Fruit fly (Drosophila melanogaster) whole organism, embryonic: Measurements from ENCODE around the gene Tao.
A peak's percentile ranks its signal among the peaks of the same experiment; 100 is the strongest.

Experiments used
- Abd-B ChIP-seq: fragments of 200-800 bp; sonication (Bioruptor generic); optimal IDR thresholded peaks from 2 replicates; lab custom pipeline; 2018; ENCODE audit warnings: missing biosample characterization, mild to moderate bottlenecking, missing genetic modification characterization, moderate library complexity
- Atf6 ChIP-seq: fragments of 200-800 bp; sonication (Bioruptor generic); IDR thresholded peaks from 2 replicates; pipeline ENCODE4 v1.3.6; 2022; ENCODE audit warnings: missing biosample characterization, missing genetic modification characterization
- B-H1 ChIP-seq: fragments of 200-800 bp; sonication (Bioruptor generic); IDR thresholded peaks from 3 replicates; pipeline ENCODE4 v1.3.6; 2022; ENCODE audit warnings: missing biosample characterization, missing genetic modification characterization
- Bgb ChIP-seq: fragments of 200-800 bp; sonication (Bioruptor generic); IDR thresholded peaks from 2 replicates; pipeline ENCODE4 v1.3.6; 2022; ENCODE audit warnings: missing biosample characterization, missing genetic modification characterization; ENCODE audit not compliant: partially characterized antibody
- CG1024 ChIP-seq: fragments of 200-800 bp; sonication (Bioruptor generic); IDR thresholded peaks from 2 replicates; pipeline ENCODE4 v1.3.6; 2022; ENCODE audit warnings: missing biosample characterization, missing genetic modification characterization
- CG10979 ChIP-seq: fragments of 200-800 bp; sonication (Bioruptor generic); optimal IDR thresholded peaks from 2 replicates; lab custom pipeline; 2018; ENCODE audit warnings: missing biosample characterization, mild to moderate bottlenecking, missing genetic modification characterization, moderate library complexity
- CG14860 ChIP-seq: fragments of 200-800 bp; sonication (Bioruptor generic); IDR thresholded peaks from 3 replicates; pipeline ENCODE4 v1.3.6; 2022; ENCODE audit warnings: missing biosample characterization, missing genetic modification characterization; ENCODE audit not compliant: partially characterized antibody
- CG15696 ChIP-seq: fragments of 200-800 bp; sonication (Bioruptor generic); optimal IDR thresholded peaks from 2 replicates; lab custom pipeline; 2019; ENCODE audit warnings: missing biosample characterization, mild to moderate bottlenecking, missing genetic modification characterization, moderate library complexity
- CG1647 ChIP-seq: fragments of 200-800 bp; sonication (Bioruptor generic); optimal IDR thresholded peaks from 3 replicates; lab custom pipeline; 2016; ENCODE audit warnings: missing biosample characterization, missing genetic modification characterization
- CG18764 ChIP-seq: fragments of 200-800 bp; sonication (Bioruptor generic); optimal IDR thresholded peaks from 3 replicates; lab custom pipeline; 2016; ENCODE audit warnings: missing biosample characterization, missing genetic modification characterization
- CG2120 ChIP-seq: fragments of 200-800 bp; sonication (Bioruptor generic); optimal IDR thresholded peaks from 3 replicates; lab custom pipeline; 2016; ENCODE audit warnings: missing biosample characterization, missing genetic modification characterization
- CG2202 ChIP-seq: fragments of 200-800 bp; sonication (Bioruptor generic); optimal IDR thresholded peaks from 2 replicates; lab custom pipeline; 2018; ENCODE audit warnings: missing biosample characterization, mild to moderate bottlenecking, missing genetic modification characterization
- CG2678 ChIP-seq: fragments of 200-800 bp; sonication (Bioruptor generic); optimal IDR thresholded peaks from 3 replicates; lab custom pipeline; 2019; ENCODE audit warnings: missing biosample characterization, mild to moderate bottlenecking, missing genetic modification characterization, moderate library complexity
- CG2889 ChIP-seq: fragments of 200-800 bp; sonication (Bioruptor generic); IDR thresholded peaks from 3 replicates; pipeline ENCODE4 v1.3.6; 2022; ENCODE audit warnings: missing biosample characterization, missing genetic modification characterization
- CG3163 ChIP-seq: fragments of 200-800 bp; sonication (Bioruptor generic); optimal IDR thresholded peaks from 3 replicates; lab custom pipeline; 2016; ENCODE audit warnings: missing biosample characterization, missing genetic modification characterization
- CG3281 ChIP-seq: fragments of 200-800 bp; sonication (Bioruptor generic); optimal IDR thresholded peaks from 3 replicates; lab custom pipeline; 2017; ENCODE audit warnings: missing biosample characterization, mild to moderate bottlenecking, missing genetic modification characterization
- CG4424 ChIP-seq: fragments of 200-800 bp; sonication (Bioruptor generic); optimal IDR thresholded peaks from 3 replicates; lab custom pipeline; 2016; ENCODE audit warnings: missing biosample characterization, missing genetic modification characterization
- CG4617 ChIP-seq: fragments of 200-800 bp; sonication (Bioruptor generic); optimal IDR thresholded peaks from 3 replicates; lab custom pipeline; 2016; ENCODE audit warnings: missing biosample characterization, missing genetic modification characterization, borderline replicate concordance
- CG5180 ChIP-seq: fragments of 200-800 bp; sonication (Bioruptor generic); optimal IDR thresholded peaks from 3 replicates; lab custom pipeline; 2017; ENCODE audit warnings: missing biosample characterization, missing genetic modification characterization, mild to moderate bottlenecking, moderate library complexity, missing genetic modification reagents
- CG5245 ChIP-seq: fragments of 200-800 bp; sonication (Bioruptor generic); optimal IDR thresholded peaks from 3 replicates; lab custom pipeline; 2016; ENCODE audit warnings: missing biosample characterization, missing genetic modification characterization
- CG6254 ChIP-seq: fragments of 200-800 bp; sonication (Bioruptor generic); optimal IDR thresholded peaks from 3 replicates; lab custom pipeline; 2017; ENCODE audit warnings: mild to moderate bottlenecking, missing biosample characterization, missing genetic modification reagents, missing genetic modification characterization
- CG9797 ChIP-seq: fragments of 200-800 bp; sonication (Bioruptor generic); optimal IDR thresholded peaks from 3 replicates; lab custom pipeline; 2018; ENCODE audit warnings: missing biosample characterization, mild to moderate bottlenecking, missing genetic modification characterization
- CG9932 ChIP-seq: fragments of 200-800 bp; sonication (Bioruptor generic); IDR thresholded peaks from 2 replicates; pipeline ENCODE4 v1.3.6; 2022; ENCODE audit warnings: missing biosample characterization, missing genetic modification characterization
- Camta ChIP-seq: fragments of 200-800 bp; sonication (Bioruptor generic); optimal IDR thresholded peaks from 2 replicates; lab custom pipeline; 2016; ENCODE audit warnings: missing biosample characterization, missing genetic modification characterization
- Deaf1 ChIP-seq: fragments of 200-800 bp; optimal IDR thresholded peaks from 3 replicates; lab custom pipeline; 2019; ENCODE audit warnings: missing biosample characterization, mild to moderate bottlenecking, missing genetic modification characterization, moderate library complexity
- Dip2 ChIP-seq: fragments of 200-800 bp; sonication (Bioruptor generic); IDR thresholded peaks from 2 replicates; pipeline ENCODE4 v1.3.6; 2022; ENCODE audit warnings: missing biosample characterization, missing genetic modification characterization
- ERR ChIP-seq: fragments of 200-800 bp; sonication (Bioruptor generic); optimal IDR thresholded peaks from 2 replicates; lab custom pipeline; 2016; ENCODE audit warnings: missing biosample characterization, missing genetic modification characterization
- Ets97D ChIP-seq: fragments of 200-800 bp; sonication (Bioruptor generic); optimal IDR thresholded peaks from 3 replicates; lab custom pipeline; 2016; ENCODE audit warnings: missing biosample characterization, missing genetic modification characterization
- Hand ChIP-seq: fragments of 200-800 bp; sonication (Bioruptor generic); optimal IDR thresholded peaks from 2 replicates; lab custom pipeline; 2017; ENCODE audit warnings: mild to moderate bottlenecking, missing biosample characterization, missing genetic modification reagents, missing genetic modification characterization
- Med ChIP-seq: fragments of 200-800 bp; sonication (Bioruptor generic); peaks from one replicate; lab custom pipeline; 2016; ENCODE audit warnings: missing biosample characterization, missing genetic modification characterization, mild to moderate bottlenecking, inconsistent platforms, moderate library complexity
- Mrtf ChIP-seq: fragments of 200-800 bp; sonication (Bioruptor generic); IDR thresholded peaks from 3 replicates; pipeline ENCODE4 v1.3.6; 2022; ENCODE audit warnings: missing biosample characterization, missing genetic modification characterization
- Myb ChIP-seq: fragments of 200-800 bp; sonication (Bioruptor generic); optimal IDR thresholded peaks from 2 replicates; lab custom pipeline; 2016; ENCODE audit warnings: missing biosample characterization, missing genetic modification characterization
- Optix ChIP-seq: fragments of 200-800 bp; sonication (Bioruptor generic); IDR thresholded peaks from 3 replicates; pipeline ENCODE4 v1.3.6; 2022; ENCODE audit warnings: missing biosample characterization, missing genetic modification characterization
- Vsx1 ChIP-seq: fragments of 200-800 bp; sonication (Bioruptor generic); optimal IDR thresholded peaks from 2 replicates; lab custom pipeline; 2017; ENCODE audit warnings: missing biosample characterization, mild to moderate bottlenecking, missing genetic modification characterization, missing genetic modification reagents
- az2 ChIP-seq: fragments of 200-800 bp; sonication (Bioruptor generic); optimal IDR thresholded peaks from 3 replicates; lab custom pipeline; 2016; ENCODE audit warnings: missing biosample characterization, missing genetic modification characterization
- chm ChIP-seq: fragments of 200-800 bp; sonication (Bioruptor generic); IDR thresholded peaks from 2 replicates; pipeline ENCODE4 v1.3.6; 2022; ENCODE audit warnings: missing biosample characterization, missing genetic modification characterization
- emc ChIP-seq: fragments of 200-800 bp; sonication (Bioruptor generic); optimal IDR thresholded peaks from 2 replicates; lab custom pipeline; 2016; ENCODE audit warnings: missing biosample characterization, missing genetic modification characterization
- gcm ChIP-seq: fragments of 200-800 bp; sonication (Bioruptor generic); optimal IDR thresholded peaks from 2 replicates; lab custom pipeline; 2019; ENCODE audit warnings: missing biosample characterization, mild to moderate bottlenecking, missing genetic modification characterization, moderate library complexity
- gsb ChIP-seq: fragments of 200-800 bp; sonication (Bioruptor generic); IDR thresholded peaks from 2 replicates; pipeline ENCODE4 v1.3.6; 2022; ENCODE audit warnings: missing biosample characterization, missing genetic modification characterization
- h ChIP-seq: fragments of >200 bp; optimal IDR thresholded peaks from 2 replicates; lab custom pipeline; 2017
- inv ChIP-seq: fragments of 200-800 bp; sonication (Bioruptor generic); IDR thresholded peaks from 2 replicates; pipeline ENCODE4 v1.3.6; 2022; ENCODE audit warnings: missing biosample characterization, missing genetic modification characterization; ENCODE audit not compliant: partially characterized antibody
- jing ChIP-seq: fragments of 200-800 bp; sonication (Bioruptor generic); optimal IDR thresholded peaks from 2 replicates; lab custom pipeline; 2018; ENCODE audit warnings: missing biosample characterization, mild to moderate bottlenecking, missing genetic modification characterization
- nerfin-1 ChIP-seq: fragments of 200-800 bp; sonication (Bioruptor generic); optimal IDR thresholded peaks from 3 replicates; lab custom pipeline; 2019; ENCODE audit warnings: missing biosample characterization, mild to moderate bottlenecking, missing genetic modification characterization, moderate library complexity
- nerfin-2 ChIP-seq: fragments of 200-800 bp; sonication (Bioruptor generic); IDR thresholded peaks from 2 replicates; pipeline ENCODE4 v1.3.6; 2022; ENCODE audit warnings: missing biosample characterization, missing genetic modification characterization; ENCODE audit not compliant: partially characterized antibody
- otp ChIP-seq: fragments of 200-800 bp; sonication (Bioruptor generic); IDR thresholded peaks from 3 replicates; pipeline ENCODE4, ENCODE4 v1.3.6; 2022; ENCODE audit warnings: missing biosample characterization, missing genetic modification characterization
- peb ChIP-seq: fragments of 200-800 bp; sonication (Bioruptor generic); IDR thresholded peaks from 2 replicates; pipeline ENCODE4 v1.3.6; 2022; ENCODE audit warnings: missing biosample characterization, missing genetic modification characterization
- sd ChIP-seq: fragments of 200-800 bp; sonication (Bioruptor generic); optimal IDR thresholded peaks from 3 replicates; lab custom pipeline; 2018; ENCODE audit warnings: missing biosample characterization, mild to moderate bottlenecking, missing genetic modification characterization, moderate library complexity
- seq ChIP-seq: fragments of 200-800 bp; sonication (Bioruptor generic); IDR thresholded peaks from 2 replicates; pipeline ENCODE4 v1.3.6; 2022; ENCODE audit warnings: missing biosample characterization, missing genetic modification characterization
- sna ChIP-seq: fragments of 200-800 bp; sonication (Bioruptor generic); IDR thresholded peaks from 2 replicates; pipeline ENCODE4 v1.3.6; 2022; ENCODE audit warnings: missing biosample characterization, missing genetic modification characterization; ENCODE audit not compliant: partially characterized antibody
- toy ChIP-seq: fragments of 200-800 bp; sonication (Bioruptor generic); IDR thresholded peaks from 2 replicates; pipeline ENCODE4 v1.3.6; 2022; ENCODE audit warnings: missing biosample characterization, missing genetic modification characterization

The Tao gene

dm6 chrX:19565714-19566316 lies 13.8 kb downstream of the Tao start, which contains the start of the genes Grip84 and car (continued):
- TF ChIP-seq CG4617 (GFP tag; lab: Kevin White, UChicago), result peak; percentile 7
- TF ChIP-seq Myb (GFP tag; lab: Kevin White, UChicago), result peak; percentile 25
- peak; percentile 69 for TF ChIP-seq az2 (GFP tag; lab: Kevin White, UChicago)
- no peak for TF ChIP-seq emc
- no peak for TF ChIP-seq CG14860
- no peak for TF ChIP-seq ERR
- TF ChIP-seq CG2202 (tag; lab: Kevin White, UChicago), result peak; percentile 8
- TF ChIP-seq CG15696 (tag; lab: Kevin White, UChicago), result peak; percentile 63
- 0 out of 3 replicates have a peak, but pooled peaks have one; percentile 36 for TF ChIP-seq CG2889 (GFP tag; lab: Robert Waterston, UW)
- TF ChIP-seq peb (GFP tag; lab: Robert Waterston, UW), result peak; percentile 11; the same call in 1 of the 2 replicates
- peak; percentile 88 for TF ChIP-seq Med
- TF ChIP-seq gsb (GFP tag; lab: Robert Waterston, UW), result no peak
- TF ChIP-seq Mrtf (GFP tag; lab: Robert Waterston, UW), result 0 out of 3 replicates have a peak, but pooled peaks have one; percentile 48
- TF ChIP-seq sna (GFP tag; lab: Robert Waterston, UW), result no peak
- TF ChIP-seq Abd-B (GFP tag; lab: Kevin White, UChicago), result peak; percentile 82
- TF ChIP-seq Dip2 (GFP tag; lab: Robert Waterston, UW), result no peak
- TF ChIP-seq Ets97D (GFP tag; lab: Kevin White, UChicago), result peak; percentile 49
- no peak for TF ChIP-seq jing (GFP tag; lab: Kevin White, UChicago)
- TF ChIP-seq CG4424 (GFP tag; lab: Kevin White, UChicago), result peak; percentile 69
- peak; percentile 51 for TF ChIP-seq gcm (GFP tag; lab: Kevin White, UChicago)
- TF ChIP-seq CG2120, result peak; percentile 80
- no peak for TF ChIP-seq chm (GFP tag; lab: Robert Waterston, UW)
- TF ChIP-seq Bgb, result 0 out of 2 replicates have a peak, but pooled peaks have one; percentile 7
- TF ChIP-seq Atf6 (GFP tag; lab: Robert Waterston, UW), result peak; percentile 32; the same call in 1 of the 2 replicates
- no peak for TF ChIP-seq inv
- no peak for TF ChIP-seq Hand (GFP tag; lab: Kevin White, UChicago)
- no peak for TF ChIP-seq sd (tag; lab: Kevin White, UChicago)
- TF ChIP-seq nerfin-1 (tag; lab: Kevin White, UChicago), result peak; percentile 57
- peak; percentile 76; the same call in 1 of the 2 replicates for TF ChIP-seq CG9932 (GFP tag; lab: Robert Waterston, UW)
- TF ChIP-seq CG18764, result peak; percentile 29
- peak; percentile 24 for TF ChIP-seq CG5245 (GFP tag; lab: Kevin White, UChicago)
- TF ChIP-seq CG3281 (GFP tag; lab: Kevin White, UChicago), result no peak
- TF ChIP-seq h (lab: Kevin White, UChicago), result no peak
- TF ChIP-seq CG2678, result no peak
- peak; percentile 28; the same call in 1 of the 2 replicates for TF ChIP-seq seq (GFP tag; lab: Robert Waterston, UW)
- TF ChIP-seq Deaf1 (tag; lab: Kevin White, UChicago), result no peak
- TF ChIP-seq Camta, result peak; percentile 61
- TF ChIP-seq CG1024 (GFP tag; lab: Robert Waterston, UW), result no peak; the same call in 1 of the 2 replicates
- no peak for TF ChIP-seq CG5180 (GFP tag; lab: Kevin White, UChicago)
- no peak for TF ChIP-seq Vsx1
- no peak for TF ChIP-seq B-H1 (GFP tag; lab: Robert Waterston, UW)
- no peak for TF ChIP-seq Optix (GFP tag; lab: Robert Waterston, UW)
- no peak for TF ChIP-seq toy (GFP tag; lab: Robert Waterston, UW)
- TF ChIP-seq CG10979 (tag; lab: Kevin White, UChicago), result peak; percentile 60
- no peak for TF ChIP-seq CG3163
- TF ChIP-seq CG6254 (GFP tag; lab: Kevin White, UChicago), result no peak
- TF ChIP-seq nerfin-2, result no peak
- peak; percentile 77 for TF ChIP-seq CG9797 (GFP tag; lab: Kevin White, UChicago)
- TF ChIP-seq CG1647 (GFP tag; lab: Kevin White, UChicago), result peak; percentile 21
- no peak for TF ChIP-seq otp (GFP tag; lab: Robert Waterston, UW)
